Fruit fly (Drosophila melanogaster) whole organism, embryonic: ENCODE measurements around the gene Sps2.

Experiments
- BEAF-32 ChIP-seq: fragments of 200-800 bp; sonication (Bioruptor generic); optimal IDR thresholded peaks from 3 replicates; lab custom pipeline; 2017; ENCODE audit warnings: missing biosample characterization, missing genetic modification characterization, mild to moderate bottlenecking, moderate library complexity, missing genetic modification reagents
- Bteb2 ChIP-seq: fragments of 200-800 bp; sonication (Bioruptor generic); optimal IDR thresholded peaks from 2 replicates; lab custom pipeline; 2016; ENCODE audit warnings: missing biosample characterization, missing genetic modification characterization
- CG10654 ChIP-seq: fragments of 200-800 bp; sonication (Bioruptor generic); optimal IDR thresholded peaks from 2 replicates; lab custom pipeline; 2016; ENCODE audit warnings: missing biosample characterization, missing genetic modification characterization
- CG11696 ChIP-seq: fragments of 200-800 bp; sonication (Bioruptor generic); IDR thresholded peaks from 2 replicates; pipeline ENCODE4 v1.3.6; 2022; ENCODE audit warnings: missing biosample characterization, missing genetic modification characterization
- CG11723 ChIP-seq: fragments of 200-800 bp; sonication (Bioruptor generic); optimal IDR thresholded peaks from 2 replicates; lab custom pipeline; 2017; ENCODE audit warnings: missing biosample characterization, mild to moderate bottlenecking, missing genetic modification characterization
- CG15514 ChIP-seq: fragments of 200-800 bp; sonication (Bioruptor generic); optimal IDR thresholded peaks from 3 replicates; lab custom pipeline; 2017; ENCODE audit warnings: missing biosample characterization, missing genetic modification characterization, mild to moderate bottlenecking, moderate library complexity, missing genetic modification reagents
- CG15696 ChIP-seq: fragments of 200-800 bp; sonication (Bioruptor generic); optimal IDR thresholded peaks from 2 replicates; lab custom pipeline; 2019; ENCODE audit warnings: missing biosample characterization, mild to moderate bottlenecking, missing genetic modification characterization, moderate library complexity
- CG17361 ChIP-seq: fragments of 200-800 bp; sonication (Bioruptor generic); IDR thresholded peaks from 3 replicates; pipeline ENCODE4 v1.3.6; 2022; ENCODE audit warnings: missing biosample characterization, missing genetic modification characterization
- CG2116 ChIP-seq: fragments of 200-800 bp; sonication (Bioruptor generic); optimal IDR thresholded peaks from 3 replicates; lab custom pipeline; 2018; ENCODE audit warnings: missing biosample characterization, mild to moderate bottlenecking, missing genetic modification characterization
- CG30020 ChIP-seq: fragments of 200-800 bp; optimal IDR thresholded peaks from 2 replicates; lab custom pipeline; 2019; ENCODE audit warnings: missing biosample characterization, mild to moderate bottlenecking, missing genetic modification characterization, moderate library complexity
- CG34224 ChIP-seq: fragments of 200-800 bp; sonication (Bioruptor generic); IDR thresholded peaks from 3 replicates; pipeline ENCODE4 v1.3.6; 2022; ENCODE audit warnings: missing biosample characterization, missing genetic modification characterization; ENCODE audit not compliant: partially characterized antibody
- CG3995 ChIP-seq: fragments of 200-800 bp; sonication (Bioruptor generic); optimal IDR thresholded peaks from 3 replicates; lab custom pipeline; 2016; ENCODE audit warnings: missing biosample characterization, missing genetic modification characterization
- CG4282 ChIP-seq: fragments of 200-800 bp; sonication (Bioruptor generic); optimal IDR thresholded peaks from 2 replicates; lab custom pipeline; 2016; ENCODE audit warnings: missing biosample characterization, missing genetic modification characterization
- CG4820 ChIP-seq: fragments of 200-800 bp; sonication (Bioruptor generic); optimal IDR thresholded peaks from 3 replicates; lab custom pipeline; 2016; ENCODE audit warnings: missing biosample characterization, missing genetic modification characterization
- CG6791 ChIP-seq: fragments of 200-800 bp; sonication (Bioruptor generic); IDR thresholded peaks from 3 replicates; pipeline ENCODE4 v1.3.6; 2022; ENCODE audit warnings: missing biosample characterization, missing genetic modification characterization; ENCODE audit not compliant: partially characterized antibody
- CG8388 ChIP-seq: fragments of 200-800 bp; sonication (Bioruptor generic); optimal IDR thresholded peaks from 2 replicates; lab custom pipeline; 2019; ENCODE audit warnings: missing biosample characterization, mild to moderate bottlenecking, missing genetic modification characterization, moderate library complexity
- Chrac-16 ChIP-seq: fragments of 200-800 bp; sonication (Bioruptor generic); optimal IDR thresholded peaks from 3 replicates; lab custom pipeline; 2016; ENCODE audit warnings: missing biosample characterization, missing genetic modification characterization
- D ChIP-seq, 2 experiments: fragments of 200-800 bp in 1 of 2; fragments of >200 bp in 1 of 2; sonication (Bioruptor generic) in 1 of 2; optimal IDR thresholded peaks; 2 replicates in 1 of 2; 3 replicates in 1 of 2; lab custom pipeline; 2017; ENCODE audit warnings: mild to moderate bottlenecking in 1 of 2, missing biosample characterization in 1 of 2, missing genetic modification characterization in 1 of 2, missing genetic modification reagents in 1 of 2
- D19B ChIP-seq: fragments of 200-800 bp; sonication (Bioruptor generic); optimal IDR thresholded peaks from 2 replicates; lab custom pipeline; 2017; ENCODE audit warnings: missing biosample characterization, mild to moderate bottlenecking, missing genetic modification characterization
- Dp ChIP-seq: fragments of 200-800 bp; sonication (Bioruptor generic); optimal IDR thresholded peaks from 2 replicates; lab custom pipeline; 2018; ENCODE audit warnings: missing biosample characterization, mild to moderate bottlenecking, missing genetic modification characterization, moderate library complexity
- HHEX ChIP-seq: fragments of 200-800 bp; sonication (Bioruptor generic); optimal IDR thresholded peaks from 3 replicates; lab custom pipeline; 2017; ENCODE audit warnings: missing biosample characterization, mild to moderate bottlenecking, missing genetic modification characterization, missing genetic modification reagents
- HLHmδ ChIP-seq: fragments of 200-800 bp; sonication (Bioruptor generic); optimal IDR thresholded peaks from 2 replicates; lab custom pipeline; 2018; ENCODE audit warnings: missing biosample characterization, mild to moderate bottlenecking, missing genetic modification characterization, moderate library complexity
- Mad ChIP-seq: fragments of 200-800 bp; sonication (Bioruptor generic); optimal IDR thresholded peaks from 2 replicates; lab custom pipeline; 2016; ENCODE audit warnings: missing biosample characterization, missing genetic modification characterization
- NfI ChIP-seq: fragments of 200-800 bp; sonication (Bioruptor generic); optimal IDR thresholded peaks from 3 replicates; lab custom pipeline; 2018; ENCODE audit warnings: missing biosample characterization, mild to moderate bottlenecking, missing genetic modification characterization, moderate library complexity
- Pdp1 ChIP-seq, 2 experiments: fragments of 200-800 bp; sonication (Bioruptor generic); optimal IDR thresholded peaks; 3 replicates each; lab custom pipeline; 2016; ENCODE audit warnings: missing biosample characterization in 2 of 2, missing genetic modification characterization in 2 of 2, mild to moderate bottlenecking in 1 of 2, moderate library complexity in 1 of 2
- Sry-β ChIP-seq: fragments of 200-800 bp; sonication (Bioruptor generic); optimal IDR thresholded peaks from 2 replicates; lab custom pipeline; 2018; ENCODE audit warnings: missing biosample characterization, mild to moderate bottlenecking, missing genetic modification characterization, moderate library complexity
- YL-1 ChIP-seq: fragments of 200-800 bp; sonication (Bioruptor generic); optimal IDR thresholded peaks from 3 replicates; lab custom pipeline; 2017; ENCODE audit warnings: missing biosample characterization, mild to moderate bottlenecking, missing genetic modification characterization
- amos ChIP-seq: fragments of 200-800 bp; sonication (Bioruptor generic); IDR thresholded peaks from 2 replicates; pipeline ENCODE4 v1.3.6; 2022; ENCODE audit warnings: missing biosample characterization, missing genetic modification characterization; ENCODE audit not compliant: partially characterized antibody
- chinmo ChIP-seq: fragments of 200-800 bp; sonication (Bioruptor generic); IDR thresholded peaks from 4 replicates; pipeline ENCODE4 v1.3.6; 2022; ENCODE audit warnings: missing biosample characterization, missing genetic modification characterization; ENCODE audit not compliant: partially characterized antibody
- croc ChIP-seq: fragments of 200-800 bp; sonication (Bioruptor generic); conservative IDR thresholded peaks from 3 replicates; pipeline ENCODE4 v1.3.6; 2022; ENCODE audit warnings: missing biosample characterization, missing genetic modification characterization
- crp ChIP-seq, 2 experiments: fragments of 200-800 bp; sonication (Bioruptor generic); optimal IDR thresholded peaks; 2 replicates in 1 of 2; 3 replicates in 1 of 2; lab custom pipeline; 2017; ENCODE audit warnings: missing biosample characterization in 2 of 2, missing genetic modification characterization in 2 of 2, mild to moderate bottlenecking in 1 of 2, moderate library complexity in 1 of 2
- dimm ChIP-seq: fragments of 200-800 bp; sonication (Bioruptor generic); IDR thresholded peaks from 2 replicates; pipeline ENCODE4 v1.3.6; 2022; ENCODE audit warnings: missing biosample characterization, missing genetic modification characterization
- dmrt11E ChIP-seq: fragments of 200-800 bp; sonication (Bioruptor generic); optimal IDR thresholded peaks from 3 replicates; lab custom pipeline; 2018; ENCODE audit warnings: missing biosample characterization, mild to moderate bottlenecking, missing genetic modification characterization, moderate library complexity
- dpn ChIP-seq, 2 experiments: fragments of 200-800 bp; sonication (Bioruptor generic); optimal IDR thresholded peaks; 3 replicates each; lab custom pipeline; 2016; ENCODE audit warnings: missing biosample characterization in 2 of 2, missing genetic modification characterization in 2 of 2
- ewg ChIP-seq: fragments of 200-800 bp; sonication (Bioruptor generic); optimal IDR thresholded peaks from 3 replicates; lab custom pipeline; 2017; ENCODE audit warnings: mild to moderate bottlenecking, missing biosample characterization, missing genetic modification reagents, missing genetic modification characterization
- gro ChIP-seq: fragments of 200-800 bp; sonication (Bioruptor generic); optimal IDR thresholded peaks from 2 replicates; lab custom pipeline; 2016; ENCODE audit warnings: missing biosample characterization, missing genetic modification characterization
- lilli ChIP-seq: fragments of 200-800 bp; sonication (Bioruptor generic); optimal IDR thresholded peaks from 3 replicates; lab custom pipeline; 2016; ENCODE audit warnings: missing biosample characterization, missing genetic modification characterization
- lmd ChIP-seq: fragments of 200-800 bp; sonication (Bioruptor generic); IDR thresholded peaks from 2 replicates; pipeline ENCODE4 v1.3.6; 2022; ENCODE audit warnings: missing biosample characterization, missing genetic modification characterization
- nmo ChIP-seq: fragments of 200-800 bp; sonication (Bioruptor generic); optimal IDR thresholded peaks from 2 replicates; lab custom pipeline; 2018; ENCODE audit warnings: missing biosample characterization, mild to moderate bottlenecking, missing genetic modification characterization, moderate library complexity
- nom ChIP-seq: fragments of 200-800 bp; sonication (Bioruptor generic); optimal IDR thresholded peaks from 2 replicates; lab custom pipeline; 2017; ENCODE audit warnings: missing biosample characterization, missing genetic modification characterization, mild to moderate bottlenecking, moderate library complexity, missing genetic modification reagents
- phol ChIP-seq: fragments of 200-800 bp; sonication (Bioruptor generic); optimal IDR thresholded peaks from 3 replicates; lab custom pipeline; 2018; ENCODE audit warnings: missing biosample characterization, mild to moderate bottlenecking, missing genetic modification characterization, moderate library complexity
- pzg ChIP-seq: fragments of 200-800 bp; sonication (Bioruptor generic); optimal IDR thresholded peaks from 3 replicates; lab custom pipeline; 2018; ENCODE audit warnings: missing biosample characterization, mild to moderate bottlenecking, missing genetic modification characterization, moderate library complexity
- salm ChIP-seq: fragments of 200-800 bp; sonication (Bioruptor generic); optimal IDR thresholded peaks from 2 replicates; lab custom pipeline; 2018; ENCODE audit warnings: missing biosample characterization, mild to moderate bottlenecking, missing genetic modification characterization
- so ChIP-seq: fragments of 200-800 bp; sonication (Bioruptor generic); IDR thresholded peaks from 3 replicates; pipeline ENCODE4 v1.3.6; 2022; ENCODE audit warnings: missing biosample characterization, missing genetic modification characterization
- stwl ChIP-seq: fragments of 200-800 bp; sonication (Bioruptor generic); optimal IDR thresholded peaks from 3 replicates; lab custom pipeline; 2018; ENCODE audit warnings: missing biosample characterization, mild to moderate bottlenecking, missing genetic modification characterization, moderate library complexity
- sug ChIP-seq: fragments of 200-800 bp; optimal IDR thresholded peaks from 2 replicates; lab custom pipeline; 2019; ENCODE audit warnings: missing biosample characterization, mild to moderate bottlenecking, missing genetic modification characterization, moderate library complexity
- ttk ChIP-seq: fragments of 200-800 bp; sonication (Bioruptor generic); IDR thresholded peaks from 2 replicates; pipeline ENCODE4 v2.1.2; 2022; ENCODE audit warnings: missing biosample characterization, missing genetic modification characterization
- zen ChIP-seq: fragments of 200-800 bp; sonication (Bioruptor generic); optimal IDR thresholded peaks from 3 replicates; lab custom pipeline; 2018; ENCODE audit warnings: missing biosample characterization, mild to moderate bottlenecking, missing genetic modification characterization, moderate library complexity

Gene Sps2

DNA sequence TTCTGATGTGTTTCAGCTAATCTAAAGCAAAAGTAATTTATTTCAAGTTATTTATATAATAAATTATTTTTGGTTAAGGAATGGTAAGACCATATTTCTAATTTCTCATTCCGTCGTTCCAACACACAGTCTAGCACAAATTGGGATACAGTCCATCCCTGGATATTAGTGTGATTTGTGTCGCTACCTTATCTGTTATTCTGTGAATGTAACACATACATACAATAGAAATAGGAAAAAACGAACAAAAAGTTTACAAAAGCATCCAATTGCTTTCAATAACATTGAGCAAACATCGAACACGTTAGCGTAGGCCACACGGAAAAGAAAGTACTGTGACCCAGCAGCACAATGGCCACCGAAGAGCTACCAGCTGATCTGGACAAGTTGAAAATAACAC is 24.1 kb downstream of the Sps2 start, which contains the start of gene CG5056 (continued):
- TF ChIP-seq Mad (GFP tag; lab: Kevin White, UChicago) (no peak), lmd (GFP tag; lab: Robert Waterston, UW) (peak; percentile 16; the same call in 1 of the 2 replicates), D19B (GFP tag; lab: Kevin White, UChicago) (no peak), Sry-β (GFP tag; lab: Kevin White, UChicago) (peak; percentile 50), CG34224 (GFP tag; lab: Robert Waterston, UW) (no peak), CG30020 (tag; lab: Kevin White, UChicago) (peak; percentile 100), CG2116 (GFP tag; lab: Kevin White, UChicago) (peak; percentile 56), chinmo (GFP tag; lab: Robert Waterston, UW) (no peak), BEAF-32 (peak; percentile 44), CG10654 (GFP tag; lab: Kevin White, UChicago) (no peak), YL-1 (peak; percentile 78), CG4820 (no peak), CG3995 (peak; percentile 7), CG17361 (GFP tag; lab: Robert Waterston, UW) (peak; percentile 54; the same call in 2 of the 3 replicates), CG8388 (GFP tag; lab: Kevin White, UChicago) (no peak), dimm (GFP tag; lab: Robert Waterston, UW) (no peak), HHEX (no peak), so (GFP tag; lab: Robert Waterston, UW) (no peak), crp (GFP tag; optimal IDR thresholded peaks at IDR 0.05; lab: Kevin White, UChicago) (peak in 1 of 2 experiments; percentile 66), nom (GFP tag; lab: Kevin White, UChicago) (peak; percentile 44), CG4282 (GFP tag; lab: Kevin White, UChicago) (no peak), HLHmδ (GFP tag; lab: Kevin White, UChicago) (no peak), dmrt11E (peak; percentile 13), CG15696 (peak; percentile 18), gro (GFP tag; lab: Kevin White, UChicago) (peak; percentile 1), salm (tag; lab: Kevin White, UChicago) (no peak), Bteb2 (GFP tag; lab: Kevin White, UChicago) (no peak), CG6791 (GFP tag; lab: Robert Waterston, UW) (0 out of 3 replicates have a peak, but pooled peaks have one; percentile 25), NfI (GFP tag; lab: Kevin White, UChicago) (peak; percentile 28), sug (peak; percentile 37), ttk (GFP tag; lab: Robert Waterston, UW) (no peak), amos (GFP tag; lab: Robert Waterston, UW) (peak; percentile 10; the same call in 1 of the 2 replicates), ewg (GFP tag; lab: Kevin White, UChicago) (peak; percentile 41), Dp (peak; percentile 36), lilli (GFP tag; lab: Kevin White, UChicago) (no peak), nmo (GFP tag; lab: Kevin White, UChicago) (peak; percentile 64), Chrac-16 (GFP tag; lab: Kevin White, UChicago) (no peak), CG11723 (GFP tag; lab: Kevin White, UChicago) (peak; percentile 87), croc (GFP tag; lab: Robert Waterston, UW) (no peak), stwl (tag; lab: Kevin White, UChicago) (peak; percentile 59), D (optimal IDR thresholded peaks at IDR 0.05; lab: Kevin White, UChicago) (no peak), D (GFP tag; optimal IDR thresholded peaks at IDR 0.05; lab: Kevin White, UChicago) (peak; percentile 22), dpn (GFP tag; optimal IDR thresholded peaks at IDR 0.05; lab: Kevin White, UChicago) (peak in 1 of 2 experiments; percentile 31), phol (tag; lab: Kevin White, UChicago) (peak; percentile 40), Pdp1 (GFP tag; optimal IDR thresholded peaks at IDR 0.05; lab: Kevin White, UChicago) (peak in 1 of 2 experiments; percentile 88), CG11696 (GFP tag; lab: Robert Waterston, UW) (no peak), CG15514 (GFP tag; lab: Kevin White, UChicago) (peak; percentile 31), zen (tag; lab: Kevin White, UChicago) (peak; percentile 41), pzg (GFP tag; lab: Kevin White, UChicago) (peak; percentile 88)
